Worm (Caenorhabditis elegans) whole organism, late embryonic: ENCODE results near the gene T24A6.20.

Source experiments
- ama-1 ChIP-seq: fragments of 150-350 bp; optimal IDR thresholded peaks from 2 replicates; lab custom pipeline; 2014
- ceh-9 ChIP-seq: sonication (generic microtip); optimal IDR thresholded peaks from 2 replicates; lab custom pipeline; 2016; ENCODE audit warnings: mild to moderate bottlenecking, missing genetic modification characterization, inconsistent platforms, missing compliant biosample characterization
- dmd-4 ChIP-seq: sonication (generic microtip); optimal IDR thresholded peaks from 2 replicates; lab custom pipeline; 2016; ENCODE audit warnings: borderline replicate concordance, missing genetic modification characterization, missing compliant biosample characterization
- elt-2 ChIP-seq: sonication (generic microtip); optimal IDR thresholded peaks from 2 replicates; lab custom pipeline; 2016; ENCODE audit warnings: missing genetic modification reagents, missing genetic modification characterization, missing compliant biosample characterization
- nhr-11 ChIP-seq: fragments of 150-350 bp; optimal IDR thresholded peaks from 2 replicates; lab custom pipeline; 2014; ENCODE audit warnings: missing biosample characterization, missing genetic modification characterization
- pag-3 ChIP-seq: sonication (generic microtip); optimal IDR thresholded peaks from 2 replicates; lab custom pipeline; 2016; ENCODE audit warnings: missing compliant biosample characterization, missing genetic modification characterization, borderline replicate concordance
- pha-4 ChIP-seq: fragments of 150-350 bp; optimal IDR thresholded peaks from 2 replicates; lab custom pipeline; 2018; ENCODE audit warnings: missing biosample characterization, missing genetic modification reagents, missing genetic modification characterization
- pqm-1 ChIP-seq: sonication (generic microtip); optimal IDR thresholded peaks from 2 replicates; lab custom pipeline; 2016; ENCODE audit warnings: missing genetic modification characterization, missing compliant biosample characterization
- ttx-3 ChIP-seq: sonication (generic microtip); optimal IDR thresholded peaks from 2 replicates; lab custom pipeline; 2016; ENCODE audit warnings: missing genetic modification reagents, missing genetic modification characterization, missing compliant biosample characterization
- zip-5 ChIP-seq: sonication (generic microtip); optimal IDR thresholded peaks from 2 replicates; lab custom pipeline; 2016; ENCODE audit warnings: missing genetic modification characterization, missing compliant biosample characterization

DNA sequence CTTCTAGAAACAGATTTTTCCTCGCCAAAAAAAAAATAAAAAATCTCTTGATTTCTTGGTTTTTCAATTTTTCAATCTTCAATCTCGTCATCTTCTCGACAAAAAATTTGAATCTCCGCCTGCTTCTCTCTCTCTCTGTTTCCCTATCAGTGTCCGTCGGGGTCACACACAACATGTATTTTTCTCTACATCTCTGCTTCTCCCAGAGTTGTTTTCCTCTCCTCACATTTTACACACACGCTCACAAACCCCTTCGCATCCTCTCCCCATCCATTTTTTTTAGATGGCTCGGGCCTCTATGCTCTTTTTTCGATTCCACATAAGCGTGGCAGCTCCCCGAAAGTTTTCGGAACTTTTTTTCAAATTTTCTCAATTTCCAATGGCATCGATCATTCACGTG, 26.9 kb downstream of the T24A6.20 start:
- no peak for TF ChIP-seq pha-4
- TF ChIP-seq dmd-4 (tag; lab: Kevin White, UChicago), result no peak
- no peak for TF ChIP-seq ama-1 (lab: Kevin White, UChicago)
- TF ChIP-seq zip-5 (tag; lab: Kevin White, UChicago), result no peak
- no peak for TF ChIP-seq ceh-9 (tag; lab: Kevin White, UChicago)
- TF ChIP-seq pqm-1, result no peak
- TF ChIP-seq nhr-11, result no peak
- no peak for TF ChIP-seq pag-3
- no peak for TF ChIP-seq elt-2 (tag; lab: Kevin White, UChicago)
- TF ChIP-seq ttx-3, result no peak
